Fruit fly (Drosophila melanogaster): Measurements from ENCODE around the gene CG6769.

The CG6769 gene

DNA sequence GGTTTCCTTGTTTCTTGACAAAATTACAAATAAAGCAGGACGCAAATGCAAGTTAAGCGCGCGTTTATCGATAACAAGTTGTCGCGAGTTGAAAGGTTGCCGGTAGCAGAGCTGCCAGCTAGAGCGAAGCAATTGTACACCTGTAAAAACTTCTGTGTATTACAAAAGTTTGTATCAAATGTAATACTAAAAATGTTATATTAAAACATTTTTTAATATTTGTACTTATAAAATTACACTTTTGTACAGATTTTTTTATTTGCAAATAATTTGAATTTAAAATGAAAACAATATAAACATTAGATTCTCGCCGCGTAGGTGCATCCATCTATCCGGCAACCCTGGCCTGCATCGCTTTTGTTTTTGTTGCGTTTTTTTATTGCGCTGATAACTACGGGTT lies 16.2 kb upstream of the CG6769 start, which contains the start of the genes CG8142 and Ucp4A (continued):
- TF ChIP-seq Antp (GFP tag; optimal IDR thresholded peaks at IDR 0.05) (peak; percentile 51), sr (GFP tag; IDR thresholded peaks at IDR 0.05) (peak; percentile 43; the same call in 2 of the 3 replicates), grn (GFP tag; optimal IDR thresholded peaks at IDR 0.05) (peak; percentile 19), gro (GFP tag; optimal IDR thresholded peaks at IDR 0.05) (peak; percentile 35), CG16863 (GFP tag; optimal IDR thresholded peaks at IDR 0.05) (no peak), CG6175 (GFP tag; IDR thresholded peaks at IDR 0.05) (peak; percentile 79; the same call in 2 of the 3 replicates), CG18262 (tag; optimal IDR thresholded peaks at IDR 0.05) (peak; percentile 91), zf30C (GFP tag; optimal IDR thresholded peaks at IDR 0.05) (peak; percentile 91), CG10366 (GFP tag; IDR thresholded peaks at IDR 0.05) (peak; percentile 96), CG30403 (GFP tag; optimal IDR thresholded peaks at IDR 0.05) (peak; percentile 95), CG12744 (GFP tag; optimal IDR thresholded peaks at IDR 0.05) (peak; percentile 37), CG7271 (tag; optimal IDR thresholded peaks at IDR 0.05) (peak; percentile 84), CG1832 (GFP tag; optimal IDR thresholded peaks at IDR 0.05) (no peak), tio (GFP tag; optimal IDR thresholded peaks at IDR 0.05) (peak; percentile 91), HHEX (GFP tag; optimal IDR thresholded peaks at IDR 0.05) (peak; percentile 82), danr (GFP tag; IDR thresholded peaks at IDR 0.05) (peak; percentile 91), CG4617 (GFP tag; optimal IDR thresholded peaks at IDR 0.05; ENCODE audit: borderline replicate concordance) (peak; percentile 87), HmgD (GFP tag; optimal IDR thresholded peaks at IDR 0.05) (no peak), ssp (GFP tag; IDR thresholded peaks at IDR 0.05) (peak; percentile 93), Nf-YC (tag; optimal IDR thresholded peaks at IDR 0.05) (peak; percentile 84), lola (GFP tag; optimal IDR thresholded peaks at IDR 0.05) (peak in 1 of 3 experiments; percentile 87), CG7372 (GFP tag; IDR thresholded peaks at IDR 0.05) (peak; percentile 96), sna (GFP tag; IDR thresholded peaks at IDR 0.05; ENCODE audit: partially characterized antibody) (no peak), CG16779 (GFP tag; IDR thresholded peaks at IDR 0.05) (peak; percentile 86), CG9876 (GFP tag; optimal IDR thresholded peaks at IDR 0.05) (no peak), CG18764 (GFP tag; optimal IDR thresholded peaks at IDR 0.05) (peak; percentile 85), salm (tag; optimal IDR thresholded peaks at IDR 0.05) (peak; percentile 61), CG10431 (GFP tag; optimal IDR thresholded peaks at IDR 0.05) (peak; percentile 42), CHES-1-like (GFP tag; optimal IDR thresholded peaks at IDR 0.05) (no peak), Jarid2 (GFP tag; optimal IDR thresholded peaks at IDR 0.05) (no peak), CG32532 (GFP tag; IDR thresholded peaks at IDR 0.05) (peak; percentile 95), CG17186 (GFP tag; optimal IDR thresholded peaks at IDR 0.05) (peak; percentile 45), Gug (GFP tag; IDR thresholded peaks at IDR 0.05) (peak; percentile 92), z (GFP tag; IDR thresholded peaks at IDR 0.05) (peak; percentile 29; the same call in 1 of the 3 replicates), pum (GFP tag; optimal IDR thresholded peaks at IDR 0.05) (peak; percentile 66), org-1 (GFP tag; optimal IDR thresholded peaks at IDR 0.05) (peak; percentile 70), CG7786 (GFP tag; optimal IDR thresholded peaks at IDR 0.05) (peak; percentile 46), CG13424 (tag; optimal IDR thresholded peaks at IDR 0.05) (peak; percentile 96), tna (GFP tag; IDR thresholded peaks at IDR 0.05; ENCODE audit: partially characterized antibody) (no peak), Atf6 (GFP tag; IDR thresholded peaks at IDR 0.05) (peak; percentile 96), trh (GFP tag; optimal IDR thresholded peaks at IDR 0.05) (peak; percentile 87), CG14014 (GFP tag; IDR thresholded peaks at IDR 0.05) (peak; percentile 95), CG1529 (GFP tag; optimal IDR thresholded peaks at IDR 0.05) (peak; percentile 66), pb (GFP tag; optimal IDR thresholded peaks at IDR 0.05) (no peak), psq (GFP tag; optimal IDR thresholded peaks at IDR 0.05) (peak; percentile 75), Neu2 (GFP tag; optimal IDR thresholded peaks at IDR 0.05; ENCODE audit: borderline replicate concordance) (no peak), dysf (GFP tag; IDR thresholded peaks at IDR 0.05) (peak; percentile 96), gcm (GFP tag; optimal IDR thresholded peaks at IDR 0.05) (peak; percentile 84), crol (GFP tag; IDR thresholded peaks at IDR 0.05) (peak; percentile 59), CG7987 (GFP tag; optimal IDR thresholded peaks at IDR 0.05) (peak; percentile 9), CG4820 (GFP tag; optimal IDR thresholded peaks at IDR 0.05) (peak; percentile 91)

All from whole organism, embryonic.